Fruit fly (Drosophila melanogaster) whole organism, adult: ENCODE results near the gene Ndc1.

Experiments
- CG11617 ChIP-seq: fragments of 200-800 bp; sonication (Bioruptor generic); optimal IDR thresholded peaks from 2 replicates; lab custom pipeline; 2017; ENCODE audit warnings: mild to moderate bottlenecking, missing biosample characterization, missing genetic modification reagents, missing genetic modification characterization
- CG1620 ChIP-seq: fragments of 200-800 bp; sonication (Bioruptor generic); optimal IDR thresholded peaks from 2 replicates; lab custom pipeline; 2016; ENCODE audit warnings: missing biosample characterization, missing genetic modification characterization
- CG7101 ChIP-seq: fragments of 200-800 bp; sonication (Bioruptor generic); optimal IDR thresholded peaks from 2 replicates; lab custom pipeline; 2018; ENCODE audit warnings: missing biosample characterization, mild to moderate bottlenecking, missing genetic modification characterization, moderate library complexity
- Crg-1 ChIP-seq: fragments of 200-800 bp; sonication (Bioruptor generic); optimal IDR thresholded peaks from 2 replicates; lab custom pipeline; 2016; ENCODE audit warnings: missing biosample characterization, missing genetic modification characterization
- Hr96 ChIP-seq: fragments of 200-800 bp; sonication (Bioruptor generic); optimal IDR thresholded peaks from 2 replicates; lab custom pipeline; 2016; ENCODE audit warnings: missing biosample characterization, missing genetic modification characterization
- cnc ChIP-seq, 2 experiments: fragments of >200 bp; optimal IDR thresholded peaks; 2 replicates each; lab custom pipeline; 2017
- pad ChIP-seq: fragments of 200-800 bp; sonication (Bioruptor generic); optimal IDR thresholded peaks from 3 replicates; lab custom pipeline; 2017; ENCODE audit warnings: missing biosample characterization, missing genetic modification characterization, mild to moderate bottlenecking, moderate library complexity, missing genetic modification reagents

DNA sequence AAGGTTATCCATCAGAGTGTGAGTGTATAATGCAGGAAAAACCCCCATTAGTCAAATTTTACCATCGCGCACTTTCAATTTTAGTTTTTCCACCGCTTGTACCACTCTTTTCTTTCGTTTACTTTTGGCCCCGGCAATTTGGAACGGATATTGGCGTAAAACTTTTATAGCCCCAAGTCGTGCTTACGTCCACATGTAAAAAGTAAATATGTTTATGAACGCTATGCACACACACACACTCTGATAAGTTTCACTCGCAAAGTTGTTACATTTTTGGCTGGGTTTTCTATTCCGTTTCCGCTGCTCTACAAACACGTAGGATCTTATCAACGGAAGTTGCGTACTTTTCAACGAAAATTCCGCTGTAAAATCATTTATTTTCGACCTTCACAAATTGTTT lies 47.5 kb upstream of the Ndc1 start:
- TF ChIP-seq Hr96 (GFP tag; lab: Kevin White, UChicago) (no peak), CG1620 (GFP tag; lab: Kevin White, UChicago) (no peak), CG11617 (GFP tag; lab: Kevin White, UChicago) (no peak), Crg-1 (no peak), pad (GFP tag; lab: Kevin White, UChicago) (no peak), CG7101 (tag; lab: Kevin White, UChicago) (no peak), cnc (optimal IDR thresholded peaks at IDR 0.05; lab: Kevin White, UChicago) (no peak)
